Worm (Caenorhabditis elegans) whole organism, L4 larva: ENCODE results near the gene C02B8.12.
A peak's percentile ranks its signal among the peaks of the same experiment; 100 is the strongest.

Experiments used
- F26F4.8 ChIP-seq: fragments of 200-800 bp; sonication (Bioruptor generic); conservative IDR thresholded peaks from 2 replicates; pipeline ENCODE4 v1.3.6; 2022; ENCODE audit warnings: missing genetic modification characterization, missing compliant biosample characterization
- F49E8.2 ChIP-seq: sonication (generic microtip); optimal IDR thresholded peaks from 2 replicates; lab custom pipeline; 2016; ENCODE audit warnings: missing compliant biosample characterization, mild to moderate bottlenecking, missing genetic modification characterization, borderline replicate concordance
- T20F7.1 ChIP-seq: fragments of 200-800 bp; sonication (Bioruptor generic); optimal IDR thresholded peaks from 2 replicates; lab custom pipeline; 2018; ENCODE audit warnings: mild to moderate bottlenecking, missing genetic modification characterization, missing compliant biosample characterization
- Y75B8A.6 ChIP-seq: fragments of 200-800 bp; sonication (Bioruptor generic); IDR thresholded peaks from 2 replicates; pipeline ENCODE4 v1.3.6; 2022; ENCODE audit warnings: missing genetic modification reagents, missing genetic modification characterization, missing compliant biosample characterization
- ZK546.5 ChIP-seq, 2 experiments: sonication (generic microtip); optimal IDR thresholded peaks; 2 replicates each; lab custom pipeline; 2017; ENCODE audit warnings: missing biosample characterization in 2 of 2, missing genetic modification characterization in 2 of 2
- aha-1 ChIP-seq: fragments of 150-350 bp; peaks from one replicate; lab custom pipeline; 2014; ENCODE audit warnings: missing biosample characterization, missing genetic modification characterization
- aly-2 ChIP-seq: sonication (generic microtip); optimal IDR thresholded peaks from 2 replicates; lab custom pipeline; 2018; ENCODE audit warnings: missing biosample characterization, missing genetic modification characterization
- arid-1 ChIP-seq: fragments of 200-800 bp; sonication (Bioruptor generic); conservative IDR thresholded peaks from 2 replicates; pipeline ENCODE4 v1.3.6; 2022; ENCODE audit warnings: missing genetic modification reagents, missing genetic modification characterization, missing compliant biosample characterization
- ceh-20 ChIP-seq: fragments of 200-800 bp; sonication (Bioruptor generic); IDR thresholded peaks from 2 replicates; pipeline ENCODE4 v1.3.6; 2022; ENCODE audit warnings: missing genetic modification reagents, missing genetic modification characterization, missing compliant biosample characterization
- ceh-28 ChIP-seq: fragments of 150-350 bp; optimal IDR thresholded peaks from 2 replicates; lab custom pipeline; 2014; ENCODE audit warnings: missing biosample characterization, missing genetic modification reagents, missing genetic modification characterization
- ceh-32 ChIP-seq: sonication (generic microtip); optimal IDR thresholded peaks from 2 replicates; lab custom pipeline; 2016; ENCODE audit warnings: mild to moderate bottlenecking, missing genetic modification characterization, missing compliant biosample characterization; ENCODE audit not compliant: poor library complexity
- ceh-62 ChIP-seq: sonication (generic microtip); optimal IDR thresholded peaks from 2 replicates; lab custom pipeline; 2017; ENCODE audit warnings: missing biosample characterization, missing genetic modification characterization
- ceh-82 ChIP-seq: sonication (generic microtip); optimal IDR thresholded peaks from 2 replicates; lab custom pipeline; 2017; ENCODE audit warnings: missing biosample characterization, missing genetic modification characterization
- ctbp-1 ChIP-seq: fragments of 200-800 bp; sonication (Bioruptor generic); IDR thresholded peaks from 2 replicates; pipeline ENCODE4 v1.3.6; 2022; ENCODE audit warnings: missing genetic modification reagents, missing genetic modification characterization, missing compliant biosample characterization
- daf-16 ChIP-seq, 3 experiments: sonication (generic microtip); optimal IDR thresholded peaks; 2 replicates each; lab custom pipeline; 2016 to 2017; ENCODE audit warnings: missing genetic modification characterization in 3 of 3, missing genetic modification reagents in 3 of 3, mild to moderate bottlenecking in 2 of 3, missing compliant biosample characterization in 2 of 3, missing biosample characterization in 1 of 3, moderate library complexity in 1 of 3
- dmd-6 ChIP-seq: fragments of 200-800 bp; sonication (Bioruptor generic); IDR thresholded peaks from 2 replicates; pipeline ENCODE4 v1.3.6; 2022; ENCODE audit warnings: missing genetic modification reagents, missing genetic modification characterization, missing compliant biosample characterization
- dpl-1 ChIP-seq: fragments of 150-350 bp; optimal IDR thresholded peaks from 2 replicates; lab custom pipeline; 2014; ENCODE audit warnings: missing biosample characterization, missing genetic modification reagents, missing genetic modification characterization
- dve-1 ChIP-seq: sonication (generic microtip); optimal IDR thresholded peaks from 2 replicates; lab custom pipeline; 2017; ENCODE audit warnings: antibody characterized with exemption, mild to moderate bottlenecking, missing genetic modification characterization, missing compliant biosample characterization; ENCODE audit not compliant: insufficient read depth
- hif-1 ChIP-seq, 2 experiments: sonication (generic microtip); optimal IDR thresholded peaks; 2 replicates each; lab custom pipeline; 2016 to 2017; ENCODE audit warnings: missing compliant biosample characterization in 2 of 2, missing genetic modification characterization in 2 of 2, missing genetic modification reagents in 2 of 2, missing genotype in 2 of 2, mild to moderate bottlenecking in 1 of 2
- hlh-11 ChIP-seq: fragments of 200-800 bp; sonication (Bioruptor generic); optimal IDR thresholded peaks from 2 replicates; lab custom pipeline; 2018; ENCODE audit warnings: mild to moderate bottlenecking, missing genetic modification characterization, missing compliant biosample characterization
- hlh-30 ChIP-seq: sonication (generic microtip); optimal IDR thresholded peaks from 2 replicates; lab custom pipeline; 2017; ENCODE audit warnings: antibody characterized with exemption, mild to moderate bottlenecking, missing genetic modification characterization, missing compliant biosample characterization; ENCODE audit not compliant: insufficient read depth
- hmg-1.1 ChIP-seq: fragments of 200-800 bp; sonication (Bioruptor generic); IDR thresholded peaks from 2 replicates; pipeline ENCODE4 v1.3.6; 2022; ENCODE audit warnings: missing genetic modification reagents, missing genetic modification characterization, missing compliant biosample characterization
- jun-1 ChIP-seq: fragments of 150-350 bp; optimal IDR thresholded peaks from 2 replicates; lab custom pipeline; 2014; ENCODE audit warnings: missing biosample characterization, missing genetic modification reagents, missing genetic modification characterization
- lim-7 ChIP-seq: fragments of 200-800 bp; sonication (Bioruptor generic); IDR thresholded peaks from 2 replicates; pipeline ENCODE4 v1.3.6; 2022; ENCODE audit warnings: missing genetic modification characterization, missing compliant biosample characterization
- lin-1 ChIP-seq: fragments of 200-800 bp; sonication (Bioruptor generic); IDR thresholded peaks from 2 replicates; pipeline ENCODE4 v1.3.6; 2022; ENCODE audit warnings: missing genetic modification reagents, missing genetic modification characterization, missing compliant biosample characterization
- lin-15B ChIP-seq: fragments of 150-350 bp; sonication (generic microtip); optimal IDR thresholded peaks from 3 replicates; lab custom pipeline; 2014; ENCODE audit warnings: missing biosample characterization, missing genetic modification characterization
- lin-38 ChIP-seq: fragments of 200-800 bp; sonication (Bioruptor generic); IDR thresholded peaks from 2 replicates; pipeline ENCODE4 v1.3.6; 2022; ENCODE audit warnings: missing genetic modification reagents, missing genetic modification characterization, missing compliant biosample characterization
- lin-39 ChIP-seq: fragments of 150-350 bp; optimal IDR thresholded peaks from 2 replicates; lab custom pipeline; 2014; ENCODE audit warnings: missing biosample characterization, missing genetic modification reagents, missing genetic modification characterization
- mdl-1 ChIP-seq, 2 experiments: fragments of 150-350 bp in 1 of 2; sonication (generic microtip) in 1 of 2; optimal IDR thresholded peaks; 2 replicates each; lab custom pipeline; 2014 to 2017; ENCODE audit warnings: missing biosample characterization in 2 of 2, missing genetic modification characterization in 2 of 2
- mdt-29 ChIP-seq: fragments of 200-800 bp; sonication (Bioruptor generic); IDR thresholded peaks from 2 replicates; pipeline ENCODE4 v1.3.6; 2022; ENCODE audit warnings: missing genetic modification reagents, missing genetic modification characterization, missing compliant biosample characterization
- mxl-2 ChIP-seq: fragments of 200-800 bp; sonication (Bioruptor generic); conservative IDR thresholded peaks from 2 replicates; pipeline ENCODE4 v1.3.6; 2022; ENCODE audit warnings: missing genetic modification reagents, missing genetic modification characterization, missing compliant biosample characterization
- nhr-11 ChIP-seq: fragments of 150-350 bp; optimal IDR thresholded peaks from 2 replicates; lab custom pipeline; 2014; ENCODE audit warnings: missing biosample characterization, missing genetic modification characterization
- nhr-237 ChIP-seq: sonication (generic microtip); optimal IDR thresholded peaks from 2 replicates; lab custom pipeline; 2017; ENCODE audit warnings: missing biosample characterization, missing genetic modification characterization
- nhr-28 ChIP-seq: fragments of 150-350 bp; optimal IDR thresholded peaks from 2 replicates; lab custom pipeline; 2014; ENCODE audit warnings: missing biosample characterization, missing genetic modification characterization
- nhr-41 ChIP-seq: fragments of 200-800 bp; sonication (Bioruptor generic); IDR thresholded peaks from 2 replicates; pipeline ENCODE4 v1.3.6; 2022; ENCODE audit warnings: missing genetic modification reagents, missing genetic modification characterization, missing compliant biosample characterization
- nhr-48 ChIP-seq: sonication (generic microtip); optimal IDR thresholded peaks from 2 replicates; lab custom pipeline; 2016; ENCODE audit warnings: mild to moderate bottlenecking, missing genetic modification characterization, missing compliant biosample characterization
- pha-4 ChIP-seq, 2 experiments: fragments of 150-350 bp in 1 of 2; fragments of 200-800 bp in 1 of 2; sonication (Bioruptor generic) in 1 of 2; IDR thresholded peaks in 1 of 2; optimal IDR thresholded peaks in 1 of 2; 2 replicates each; pipeline versions ENCODE4 v1.3.6 to Lab custom; 2014 to 2022; ENCODE audit warnings: missing genetic modification characterization in 2 of 2, missing genetic modification reagents in 2 of 2, missing biosample characterization in 1 of 2, missing compliant biosample characterization in 1 of 2
- php-3 ChIP-seq: fragments of 200-800 bp; sonication (Bioruptor generic); IDR thresholded peaks from 2 replicates; pipeline ENCODE4 v1.3.6; 2022; ENCODE audit warnings: missing genetic modification reagents, missing genetic modification characterization, missing compliant biosample characterization
- pqm-1 ChIP-seq: sonication (generic microtip); optimal IDR thresholded peaks from 2 replicates; lab custom pipeline; 2017; ENCODE audit warnings: missing biosample characterization, missing genetic modification characterization
- saeg-2 ChIP-seq: fragments of 200-800 bp; sonication (Bioruptor generic); IDR thresholded peaks from 2 replicates; pipeline ENCODE4 v1.3.6; 2022; ENCODE audit warnings: missing genetic modification reagents, missing genetic modification characterization, missing compliant biosample characterization
- set-16 ChIP-seq: fragments of 200-800 bp; sonication (Bioruptor generic); IDR thresholded peaks from 2 replicates; pipeline ENCODE4 v1.3.6; 2022; ENCODE audit warnings: missing genetic modification reagents, missing genetic modification characterization, missing compliant biosample characterization
- snpc-1.2 ChIP-seq: fragments of 200-800 bp; sonication (Bioruptor generic); IDR thresholded peaks from 2 replicates; pipeline ENCODE4 v1.3.6; 2022; ENCODE audit warnings: missing genetic modification reagents, missing genetic modification characterization, missing compliant biosample characterization
- spr-3 ChIP-seq: fragments of 200-800 bp; sonication (Bioruptor generic); optimal IDR thresholded peaks from 2 replicates; lab custom pipeline; 2018; ENCODE audit warnings: mild to moderate bottlenecking, missing genetic modification characterization, missing compliant biosample characterization
- tag-97 ChIP-seq: fragments of 200-800 bp; sonication (Bioruptor generic); IDR thresholded peaks from 2 replicates; pipeline ENCODE4 v1.3.6; 2022; ENCODE audit warnings: missing genetic modification characterization, missing compliant biosample characterization
- unc-62 ChIP-seq, 3 experiments: fragments of 150-350 bp in 1 of 3; sonication (generic microtip); optimal IDR thresholded peaks in 2 of 3; peaks in 1 of 3; 1 replicate in 1 of 3; 2 replicates in 2 of 3; lab custom pipeline; 2014 to 2017; ENCODE audit warnings: missing biosample characterization in 3 of 3, missing genetic modification characterization in 3 of 3, missing genetic modification reagents in 3 of 3, missing genotype in 1 of 3
- zip-2 ChIP-seq: fragments of 150-350 bp; optimal IDR thresholded peaks from 2 replicates; lab custom pipeline; 2014; ENCODE audit warnings: missing biosample characterization, missing genetic modification characterization

C02B8.12 gene

ce11 chrX:8083330-8083729 lies 39.8 kb downstream of the C02B8.12 start:
- TF ChIP-seq ceh-62 (no peak), php-3 (GFP tag; lab: Robert Waterston, UW) (peak; percentile 74), ctbp-1 (GFP tag; lab: Robert Waterston, UW) (no peak), nhr-28 (tag; lab: Kevin White, UChicago) (no peak), lin-39 (tag; lab: Kevin White, UChicago) (no peak), ZK546.5 (tag; optimal IDR thresholded peaks at IDR 0.05; lab: Kevin White, UChicago) (no peak), hif-1 (tag; optimal IDR thresholded peaks at IDR 0.05; lab: Kevin White, UChicago) (no peak), hmg-1.1 (GFP tag; lab: Robert Waterston, UW) (no peak), ceh-20 (GFP tag; lab: Robert Waterston, UW) (no peak), daf-16 (GFP tag; optimal IDR thresholded peaks at IDR 0.05; lab: Kevin White, UChicago) (no peak), daf-16 (tag; optimal IDR thresholded peaks at IDR 0.05; lab: Kevin White, UChicago) (peak; percentile 54), dpl-1 (GFP tag; lab: Kevin White, UChicago) (no peak), arid-1 (GFP tag; lab: Robert Waterston, UW) (no peak), hlh-30 (tag; lab: Kevin White, UChicago) (no peak), mxl-2 (no peak), zip-2 (tag; lab: Kevin White, UChicago) (peak; percentile 20), hlh-11 (tag; lab: Kevin White, UChicago) (no peak)

DNA sequence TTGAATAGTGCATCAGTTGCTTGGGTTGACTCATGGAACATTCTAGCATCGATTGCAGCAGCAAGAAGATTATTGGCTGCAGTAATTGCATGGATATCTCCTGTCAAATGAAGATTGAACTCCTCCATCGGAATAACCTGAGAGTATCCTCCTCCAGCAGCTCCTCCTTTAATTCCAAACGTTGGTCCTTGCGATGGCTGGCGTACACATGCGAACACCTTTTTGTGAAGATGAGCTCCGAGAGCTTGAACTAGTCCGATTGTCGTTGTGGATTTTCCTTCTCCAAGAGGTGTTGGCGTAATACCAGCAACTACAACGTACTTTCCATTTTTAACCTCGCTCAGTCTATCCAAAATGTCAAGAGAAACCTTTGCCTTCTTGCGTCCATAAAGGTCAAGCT lies 40.5 kb downstream of the C02B8.12 start:
- TF ChIP-seq F26F4.8: no peak
- TF ChIP-seq lin-1 (GFP tag; lab: Robert Waterston, UW): no peak
- TF ChIP-seq hlh-11 (tag; lab: Kevin White, UChicago): no peak
- TF ChIP-seq lin-15B (tag; lab: Kevin White, UChicago): no peak
- no peak for TF ChIP-seq lim-7
- TF ChIP-seq nhr-48: no peak
- peak; percentile 92 for TF ChIP-seq aha-1 (tag; lab: Kevin White, UChicago)

- TF ChIP-seq jun-1 (tag; lab: Kevin White, UChicago) (no peak), Y75B8A.6 (GFP tag; lab: Robert Waterston, UW) (0 out of 2 replicates have a peak, but pooled peaks have one; percentile 48), aly-2 (tag; lab: Kevin White, UChicago) (no peak), hlh-11 (tag; lab: Kevin White, UChicago) (peak; percentile 23), daf-16 (GFP tag; optimal IDR thresholded peaks at IDR 0.05; lab: Kevin White, UChicago) (no peak), daf-16 (tag; optimal IDR thresholded peaks at IDR 0.05; lab: Kevin White, UChicago) (peak; percentile 81), dve-1 (peak; percentile 55), php-3 (GFP tag; lab: Robert Waterston, UW) (0 out of 2 replicates have a peak, but pooled peaks have one; percentile 17), lin-38 (GFP tag; lab: Robert Waterston, UW) (no peak), hif-1 (tag; optimal IDR thresholded peaks at IDR 0.05; lab: Kevin White, UChicago) (peak in 1 of 2 experiments; percentile 37), T20F7.1 (GFP tag; lab: Kevin White, UChicago) (no peak), dmd-6 (GFP tag; lab: Robert Waterston, UW) (0 out of 2 replicates have a peak, but pooled peaks have one; percentile 21), saeg-2 (GFP tag; lab: Robert Waterston, UW) (no peak), nhr-237 (tag; lab: Kevin White, UChicago) (no peak), mdl-1 (tag; optimal IDR thresholded peaks at IDR 0.05; lab: Kevin White, UChicago) (no peak), pqm-1 (tag; lab: Kevin White, UChicago) (peak; percentile 52), mdt-29 (GFP tag; lab: Robert Waterston, UW) (no peak), F49E8.2 (no peak), snpc-1.2 (GFP tag; lab: Robert Waterston, UW) (no peak), ceh-82 (no peak), ceh-32 (no peak), spr-3 (no peak), unc-62 (GFP tag; optimal IDR thresholded peaks at IDR 0.05 in 1 of 2; lab: Kevin White, UChicago) (peak in 1 of 2 experiments; percentile 7), unc-62 (tag; optimal IDR thresholded peaks at IDR 0.05; lab: Kevin White, UChicago) (no peak), ceh-28 (tag; lab: Kevin White, UChicago) (no peak), aha-1 (tag; lab: Kevin White, UChicago) (peak; percentile 71), set-16 (GFP tag; lab: Robert Waterston, UW) (no peak), nhr-41 (GFP tag; lab: Robert Waterston, UW) (no peak), tag-97 (GFP tag; lab: Robert Waterston, UW) (no peak), nhr-11 (tag; lab: Kevin White, UChicago) (no peak), pha-4 (GFP tag; IDR thresholded peaks at IDR 0.05; lab: Robert Waterston, UW) (no peak), pha-4 (tag; optimal IDR thresholded peaks at IDR 0.05; lab: Kevin White, UChicago) (no peak)
Measured at ce11 chrX:8078899-8079298, 44.3 kb downstream of the C02B8.12 start.
